Fruit fly (Drosophila melanogaster): ENCODE measurements around the gene ranshi.

dm6 chr3R:8746354-8746753, 16.9 kb upstream of the ranshi start:
- TF ChIP-seq pan (optimal IDR thresholded peaks at IDR 0.05) (no peak), EcR (GFP tag; optimal IDR thresholded peaks at IDR 0.05) (no peak), CG8478 (optimal IDR thresholded peaks at IDR 0.05) (no peak), Dll (optimal IDR thresholded peaks at IDR 0.05) (no peak)

Data from whole organism.